Fruit fly (Drosophila melanogaster) whole organism, embryonic: ENCODE measurements around the gene CG31010.

Experiments used
- Ada2b ChIP-seq: fragments of 200-800 bp; sonication (Bioruptor generic); IDR thresholded peaks from 2 replicates; pipeline ENCODE4 v1.3.6; 2022; ENCODE audit warnings: missing biosample characterization, missing genetic modification characterization
- B-H1 ChIP-seq: fragments of 200-800 bp; sonication (Bioruptor generic); IDR thresholded peaks from 3 replicates; pipeline ENCODE4 v1.3.6; 2022; ENCODE audit warnings: missing biosample characterization, missing genetic modification characterization
- Blimp-1 ChIP-seq: fragments of 200-800 bp; sonication (Bioruptor generic); optimal IDR thresholded peaks from 3 replicates; lab custom pipeline; 2018; ENCODE audit warnings: missing biosample characterization, missing genetic modification characterization, mild to moderate bottlenecking, moderate library complexity, missing genetic modification reagents
- CG10565 ChIP-seq: fragments of 200-800 bp; sonication (Bioruptor generic); optimal IDR thresholded peaks from 3 replicates; lab custom pipeline; 2016; ENCODE audit warnings: missing biosample characterization, mild to moderate bottlenecking, missing genetic modification characterization
- CG11456 ChIP-seq: fragments of 200-800 bp; sonication (Bioruptor generic); IDR thresholded peaks from 3 replicates; pipeline ENCODE4 v1.3.6; 2022; ENCODE audit warnings: missing biosample characterization, missing genetic modification characterization
- CG12155 ChIP-seq: fragments of 200-800 bp; sonication (Bioruptor generic); optimal IDR thresholded peaks from 3 replicates; lab custom pipeline; 2016; ENCODE audit warnings: missing biosample characterization, missing genetic modification characterization
- CG12391 ChIP-seq: fragments of 200-800 bp; sonication (Bioruptor generic); optimal IDR thresholded peaks from 3 replicates; lab custom pipeline; 2018; ENCODE audit warnings: missing biosample characterization, mild to moderate bottlenecking, missing genetic modification characterization, moderate library complexity
- CG13424 ChIP-seq: fragments of 200-800 bp; sonication (Bioruptor generic); optimal IDR thresholded peaks from 2 replicates; lab custom pipeline; 2019; ENCODE audit warnings: missing biosample characterization, mild to moderate bottlenecking, missing genetic modification characterization, moderate library complexity
- CG15514 ChIP-seq: fragments of 200-800 bp; sonication (Bioruptor generic); optimal IDR thresholded peaks from 3 replicates; lab custom pipeline; 2017; ENCODE audit warnings: missing biosample characterization, missing genetic modification characterization, mild to moderate bottlenecking, moderate library complexity, missing genetic modification reagents
- CG17328 ChIP-seq: fragments of 200-800 bp; sonication (Bioruptor generic); IDR thresholded peaks from 2 replicates; pipeline ENCODE4 v1.3.6; 2022; ENCODE audit warnings: missing biosample characterization, missing genetic modification characterization
- CG17912 ChIP-seq: fragments of 200-800 bp; sonication (Bioruptor generic); optimal IDR thresholded peaks from 2 replicates; lab custom pipeline; 2018; ENCODE audit warnings: missing biosample characterization, mild to moderate bottlenecking, missing genetic modification characterization
- CG1792 ChIP-seq: fragments of 200-800 bp; sonication (Bioruptor generic); optimal IDR thresholded peaks from 2 replicates; lab custom pipeline; 2016; ENCODE audit warnings: missing biosample characterization, missing genetic modification characterization
- CG18011 ChIP-seq: fragments of 200-800 bp; sonication (Bioruptor generic); optimal IDR thresholded peaks from 2 replicates; lab custom pipeline; 2017; ENCODE audit warnings: missing biosample characterization, missing genetic modification characterization, mild to moderate bottlenecking, moderate library complexity, missing genotype
- CG2875 ChIP-seq: fragments of 200-800 bp; sonication (Bioruptor generic); optimal IDR thresholded peaks from 2 replicates; lab custom pipeline; 2017; ENCODE audit warnings: missing biosample characterization, mild to moderate bottlenecking, missing genetic modification characterization, missing genetic modification reagents
- CG30431 ChIP-seq: fragments of 200-800 bp; sonication (Bioruptor generic); optimal IDR thresholded peaks from 2 replicates; lab custom pipeline; 2017; ENCODE audit warnings: missing biosample characterization, missing genetic modification characterization
- CG31441 ChIP-seq: fragments of 200-800 bp; sonication (Bioruptor generic); IDR thresholded peaks from 2 replicates; pipeline ENCODE4 v1.3.6; 2022; ENCODE audit warnings: missing biosample characterization, missing genetic modification characterization
- CG3163 ChIP-seq: fragments of 200-800 bp; sonication (Bioruptor generic); optimal IDR thresholded peaks from 3 replicates; lab custom pipeline; 2016; ENCODE audit warnings: missing biosample characterization, missing genetic modification characterization
- CG3847 ChIP-seq: fragments of 200-800 bp; sonication (Bioruptor generic); IDR thresholded peaks from 2 replicates; pipeline ENCODE4 v1.3.6; 2022; ENCODE audit warnings: missing biosample characterization, missing genetic modification characterization
- CG4328 ChIP-seq: fragments of 200-800 bp; sonication (Bioruptor generic); optimal IDR thresholded peaks from 3 replicates; lab custom pipeline; 2017; ENCODE audit warnings: missing biosample characterization, missing genetic modification reagents, missing genetic modification characterization
- CG4404 ChIP-seq: fragments of 200-800 bp; sonication (Bioruptor generic); IDR thresholded peaks from 2 replicates; pipeline ENCODE4 v1.3.6; 2022; ENCODE audit warnings: missing biosample characterization, missing genetic modification characterization
- CG4820 ChIP-seq: fragments of 200-800 bp; sonication (Bioruptor generic); optimal IDR thresholded peaks from 3 replicates; lab custom pipeline; 2016; ENCODE audit warnings: missing biosample characterization, missing genetic modification characterization
- CG8290 ChIP-seq, 3 experiments: fragments of 200-800 bp; sonication (Bioruptor generic); optimal IDR thresholded peaks; 2 replicates each; lab custom pipeline; 2016 to 2019; ENCODE audit warnings: missing biosample characterization in 3 of 3, missing genetic modification characterization in 3 of 3, mild to moderate bottlenecking in 2 of 3, moderate library complexity in 1 of 3
- CG8478 ChIP-seq: fragments of >200 bp; optimal IDR thresholded peaks from 2 replicates; lab custom pipeline; 2018
- CG9609 ChIP-seq: fragments of 200-800 bp; sonication (Bioruptor generic); optimal IDR thresholded peaks from 3 replicates; lab custom pipeline; 2016; ENCODE audit warnings: missing biosample characterization, missing genetic modification characterization
- CG9876 ChIP-seq: fragments of 200-800 bp; sonication (Bioruptor generic); optimal IDR thresholded peaks from 2 replicates; lab custom pipeline; 2016; ENCODE audit warnings: missing biosample characterization, missing genetic modification characterization
- Chrac-16 ChIP-seq: fragments of 200-800 bp; sonication (Bioruptor generic); optimal IDR thresholded peaks from 3 replicates; lab custom pipeline; 2016; ENCODE audit warnings: missing biosample characterization, missing genetic modification characterization
- Doc2 ChIP-seq: fragments of 200-800 bp; sonication (Bioruptor generic); IDR thresholded peaks from 2 replicates; pipeline ENCODE4 v1.3.6; 2022; ENCODE audit warnings: missing biosample characterization, missing genetic modification characterization
- Doc3 ChIP-seq: fragments of 200-800 bp; sonication (Bioruptor generic); IDR thresholded peaks from 3 replicates; pipeline ENCODE4 v1.3.6; 2022; ENCODE audit warnings: missing biosample characterization, missing genetic modification characterization; ENCODE audit not compliant: partially characterized antibody
- Ets65A ChIP-seq: fragments of 200-800 bp; sonication (Bioruptor generic); peaks from one replicate; lab custom pipeline; 2016; ENCODE audit warnings: missing biosample characterization, missing genetic modification characterization
- Fer3 ChIP-seq: fragments of 200-800 bp; sonication (Bioruptor generic); optimal IDR thresholded peaks from 2 replicates; lab custom pipeline; 2018; ENCODE audit warnings: missing biosample characterization, mild to moderate bottlenecking, missing genetic modification characterization, moderate library complexity
- H2.0 ChIP-seq: fragments of 200-800 bp; sonication (Bioruptor generic); IDR thresholded peaks from 2 replicates; pipeline ENCODE4 v1.3.6; 2022; ENCODE audit warnings: missing biosample characterization, missing genetic modification characterization
- HHEX ChIP-seq: fragments of 200-800 bp; sonication (Bioruptor generic); optimal IDR thresholded peaks from 3 replicates; lab custom pipeline; 2017; ENCODE audit warnings: missing biosample characterization, mild to moderate bottlenecking, missing genetic modification characterization, missing genetic modification reagents
- HmgZ ChIP-seq: fragments of 200-800 bp; sonication (Bioruptor generic); optimal IDR thresholded peaks from 2 replicates; lab custom pipeline; 2018; ENCODE audit warnings: missing biosample characterization, mild to moderate bottlenecking, missing genetic modification characterization
- Hmx ChIP-seq: fragments of 200-800 bp; sonication (Bioruptor generic); optimal IDR thresholded peaks from 2 replicates; lab custom pipeline; 2016; ENCODE audit warnings: missing biosample characterization, missing genetic modification characterization
- Mad ChIP-seq: fragments of 200-800 bp; sonication (Bioruptor generic); optimal IDR thresholded peaks from 2 replicates; lab custom pipeline; 2016; ENCODE audit warnings: missing biosample characterization, missing genetic modification characterization
- Rx ChIP-seq: fragments of 200-800 bp; sonication (Bioruptor generic); IDR thresholded peaks from 2 replicates; pipeline ENCODE4 v1.3.6; 2022; ENCODE audit warnings: missing biosample characterization, missing genetic modification characterization
- bcd ChIP-seq: fragments of 200-800 bp; sonication (Bioruptor generic); optimal IDR thresholded peaks from 2 replicates; lab custom pipeline; 2017; ENCODE audit warnings: missing biosample characterization, mild to moderate bottlenecking, missing genetic modification characterization
- ci ChIP-seq: fragments of 200-800 bp; sonication (Bioruptor generic); IDR thresholded peaks from 3 replicates; pipeline ENCODE4 v1.3.6; 2022; ENCODE audit warnings: missing biosample characterization, missing genetic modification characterization
- dpn ChIP-seq, 2 experiments: fragments of 200-800 bp; sonication (Bioruptor generic); optimal IDR thresholded peaks; 3 replicates each; lab custom pipeline; 2016; ENCODE audit warnings: missing biosample characterization in 2 of 2, missing genetic modification characterization in 2 of 2
- gem ChIP-seq: fragments of 200-800 bp; sonication (Bioruptor generic); optimal IDR thresholded peaks from 2 replicates; lab custom pipeline; 2019; ENCODE audit warnings: missing biosample characterization, mild to moderate bottlenecking, missing genetic modification characterization, moderate library complexity
- hbn ChIP-seq: fragments of 200-800 bp; sonication (Bioruptor generic); IDR thresholded peaks from 2 replicates; pipeline ENCODE4 v1.3.6; 2022; ENCODE audit warnings: missing biosample characterization, missing genetic modification characterization; ENCODE audit not compliant: partially characterized antibody
- jumu ChIP-seq: fragments of 200-800 bp; sonication (Bioruptor generic); optimal IDR thresholded peaks from 3 replicates; lab custom pipeline; 2016; ENCODE audit warnings: missing biosample characterization, missing genetic modification characterization
- lilli ChIP-seq: fragments of 200-800 bp; sonication (Bioruptor generic); optimal IDR thresholded peaks from 3 replicates; lab custom pipeline; 2016; ENCODE audit warnings: missing biosample characterization, missing genetic modification characterization
- prd ChIP-seq, 3 experiments: fragments of >200 bp in 2 of 3; fragments of 200-800 bp in 1 of 3; sonication (Bioruptor generic) in 1 of 3; optimal IDR thresholded peaks in 2 of 3; IDR thresholded peaks in 1 of 3; 2 replicates in 2 of 3; 3 replicates in 1 of 3; pipeline versions ENCODE4 v1.3.6 to Lab custom; 2017 to 2022; ENCODE audit warnings: missing biosample characterization in 1 of 3, missing genetic modification characterization in 1 of 3
- row ChIP-seq: fragments of 200-800 bp; sonication (Bioruptor generic); IDR thresholded peaks from 3 replicates; pipeline ENCODE4 v1.3.6; 2022; ENCODE audit warnings: missing biosample characterization, missing genetic modification characterization
- schlank ChIP-seq: fragments of 200-800 bp; sonication (Bioruptor generic); optimal IDR thresholded peaks from 2 replicates; lab custom pipeline; 2018; ENCODE audit warnings: missing biosample characterization, mild to moderate bottlenecking, missing genetic modification characterization
- sisA ChIP-seq: fragments of 200-800 bp; sonication (Bioruptor generic); IDR thresholded peaks from 2 replicates; pipeline ENCODE4 v1.3.6; 2022; ENCODE audit warnings: missing biosample characterization, missing genetic modification characterization
- slou ChIP-seq: fragments of 200-800 bp; sonication (Bioruptor generic); optimal IDR thresholded peaks from 3 replicates; lab custom pipeline; 2016; ENCODE audit warnings: missing biosample characterization, missing genetic modification characterization
- ssp ChIP-seq: fragments of 200-800 bp; sonication (Bioruptor generic); IDR thresholded peaks from 2 replicates; pipeline ENCODE4 v1.3.6; 2022; ENCODE audit warnings: missing biosample characterization, missing genetic modification characterization
- ttk ChIP-seq: fragments of 200-800 bp; sonication (Bioruptor generic); IDR thresholded peaks from 2 replicates; pipeline ENCODE4 v2.1.2; 2022; ENCODE audit warnings: missing biosample characterization, missing genetic modification characterization

The CG31010 gene

dm6 chr3R:30709270-30709669 is 3.3 kb upstream of the CG31010 start (continued):
- no peak for TF ChIP-seq CG4328 (GFP tag; lab: Kevin White, UChicago)
- peak; percentile 15 for TF ChIP-seq CG15514 (GFP tag; lab: Kevin White, UChicago)
- no peak for TF ChIP-seq CG9876 (GFP tag; lab: Kevin White, UChicago)
- no peak for TF ChIP-seq Hmx (GFP tag; lab: Kevin White, UChicago)
- TF ChIP-seq slou (GFP tag; lab: Kevin White, UChicago), result no peak
- 0 out of 2 replicates have a peak, but pooled peaks have one; percentile 15 for TF ChIP-seq CG31441 (GFP tag; lab: Robert Waterston, UW)
- TF ChIP-seq CG10565 (GFP tag; lab: Kevin White, UChicago), result no peak
- 0 out of 3 replicates have a peak, but pooled peaks have one; percentile 32 for TF ChIP-seq ci (GFP tag; lab: Robert Waterston, UW)
- peak; percentile 4 for TF ChIP-seq CG12155
- peak; percentile 3 for TF ChIP-seq CG30431
- peak; percentile 11 for TF ChIP-seq gem (tag; lab: Kevin White, UChicago)
- TF ChIP-seq Ada2b (GFP tag; lab: Robert Waterston, UW), result peak; percentile 29; the same call in 1 of the 2 replicates
- 0 out of 3 replicates have a peak, but pooled peaks have one; percentile 27 for TF ChIP-seq CG11456 (GFP tag; lab: Robert Waterston, UW)
- 0 out of 2 replicates have a peak, but pooled peaks have one; percentile 30 for TF ChIP-seq CG3847 (GFP tag; lab: Robert Waterston, UW)
- TF ChIP-seq lilli (GFP tag; lab: Kevin White, UChicago), result peak; percentile 10
- no peak for TF ChIP-seq CG2875 (GFP tag; lab: Kevin White, UChicago)
- TF ChIP-seq row (GFP tag; lab: Robert Waterston, UW), result peak; percentile 57; the same call in 2 of the 3 replicates
- no peak for TF ChIP-seq dpn (GFP tag; optimal IDR thresholded peaks at IDR 0.05; lab: Kevin White, UChicago)
- no peak for TF ChIP-seq CG18011
- TF ChIP-seq hbn (GFP tag; lab: Robert Waterston, UW), result no peak
- TF ChIP-seq CG9609 (GFP tag; lab: Kevin White, UChicago), result no peak
- TF ChIP-seq Chrac-16, result peak; percentile 11
- TF ChIP-seq Doc2 (GFP tag; lab: Robert Waterston, UW), result no peak
- TF ChIP-seq prd (optimal IDR thresholded peaks at IDR 0.05; lab: Kevin White, UChicago), result no peak
- TF ChIP-seq prd (GFP tag; IDR thresholded peaks at IDR 0.05; lab: Robert Waterston, UW), result peak; percentile 60; the same call in 2 of the 3 replicates
- no peak for TF ChIP-seq B-H1 (GFP tag; lab: Robert Waterston, UW)
- TF ChIP-seq CG8290 (GFP tag; optimal IDR thresholded peaks at IDR 0.05; lab: Kevin White, UChicago), result no peak
- peak in 1 of 2 experiments; percentile 21 for TF ChIP-seq CG8290 (tag; optimal IDR thresholded peaks at IDR 0.05; lab: Kevin White, UChicago)
- no peak for TF ChIP-seq HmgZ (tag; lab: Kevin White, UChicago)
- peak; percentile 50 for TF ChIP-seq sisA (GFP tag; lab: Robert Waterston, UW)
- TF ChIP-seq CG1792 (GFP tag; lab: Kevin White, UChicago), result no peak
- peak; percentile 23 for TF ChIP-seq Blimp-1 (GFP tag; lab: Kevin White, UChicago)
- TF ChIP-seq Rx (GFP tag; lab: Robert Waterston, UW), result no peak
- peak; percentile 20 for TF ChIP-seq Fer3 (tag; lab: Kevin White, UChicago)
- no peak for TF ChIP-seq Doc3 (GFP tag; lab: Robert Waterston, UW)
- peak; percentile 46; the same call in 1 of the 2 replicates for TF ChIP-seq ttk (GFP tag; lab: Robert Waterston, UW)
- peak; percentile 3 for TF ChIP-seq CG4820 (GFP tag; lab: Kevin White, UChicago)
- peak; percentile 8 for TF ChIP-seq CG12391 (tag; lab: Kevin White, UChicago)
- TF ChIP-seq ssp, result peak; percentile 15; the same call in 1 of the 2 replicates
- TF ChIP-seq CG4404, result 0 out of 2 replicates have a peak, but pooled peaks have one; percentile 13
- TF ChIP-seq CG17328, result peak; percentile 10; the same call in 1 of the 2 replicates
- TF ChIP-seq jumu (GFP tag; lab: Kevin White, UChicago), result no peak
- no peak for TF ChIP-seq CG17912 (GFP tag; lab: Kevin White, UChicago)
- no peak for TF ChIP-seq CG8478 (lab: Kevin White, UChicago)
- 0 out of 2 replicates have a peak, but pooled peaks have one; percentile 29 for TF ChIP-seq H2.0
- peak; percentile 3 for TF ChIP-seq bcd (GFP tag; lab: Kevin White, UChicago)
- TF ChIP-seq Mad (GFP tag; lab: Kevin White, UChicago), result no peak
- no peak for TF ChIP-seq schlank (tag; lab: Kevin White, UChicago)
- TF ChIP-seq CG13424 (tag; lab: Kevin White, UChicago), result peak; percentile 3
- no peak for TF ChIP-seq CG3163 (GFP tag; lab: Kevin White, UChicago)
- peak; percentile 77 for TF ChIP-seq Ets65A (GFP tag; lab: Kevin White, UChicago)
- peak; percentile 27 for TF ChIP-seq HHEX
